Worm (Caenorhabditis elegans): ENCODE results near the gene F44F4.10.
"Not testable (repeated sequence)": the region's sequence is repeated elsewhere in the genome, so short reads cannot be mapped to it uniquely, and the experiment has no call there.

The F44F4.10 gene

ce11 chrII:10924669-10925068 lies 7.6 kb upstream of the F44F4.10 start (continued):
- TF ChIP-seq sox-4 (tag; optimal IDR thresholded peaks at IDR 0.05) = no peak
- no peak for TF ChIP-seq ceh-90 (tag; optimal IDR thresholded peaks at IDR 0.05)
- no peak for TF ChIP-seq C34B4.2 (tag; optimal IDR thresholded peaks at IDR 0.05)
- no peak for TF ChIP-seq irx-1 (tag; optimal IDR thresholded peaks at IDR 0.05)
- TF ChIP-seq unc-86 (tag; optimal IDR thresholded peaks at IDR 0.05) = no peak
- no peak for TF ChIP-seq fkh-4 (tag; optimal IDR thresholded peaks at IDR 0.05; ENCODE audit: borderline replicate concordance)
- no peak for TF ChIP-seq unc-30 (tag; optimal IDR thresholded peaks at IDR 0.05)
- peak; percentile 39 for TF ChIP-seq lin-14 (GFP tag; optimal IDR thresholded peaks at IDR 0.05)
- TF ChIP-seq snu-23 (GFP tag; optimal IDR thresholded peaks at IDR 0.05) = peak; percentile 8
- TF ChIP-seq vab-15 (tag; optimal IDR thresholded peaks at IDR 0.05) = no peak
- TF ChIP-seq pax-3 (tag; optimal IDR thresholded peaks at IDR 0.05) = no peak
- TF ChIP-seq nhr-71 (tag; optimal IDR thresholded peaks at IDR 0.05) = peak; percentile 50
- no peak for TF ChIP-seq nhr-11 (tag; optimal IDR thresholded peaks at IDR 0.05)
- no peak for TF ChIP-seq nhr-12 (tag; optimal IDR thresholded peaks at IDR 0.05)
- no peak for TF ChIP-seq ceh-82 (tag; optimal IDR thresholded peaks at IDR 0.05)
- peak; percentile 8 for TF ChIP-seq blmp-1 (tag; optimal IDR thresholded peaks at IDR 0.05)
- no peak for TF ChIP-seq unc-62 (GFP tag; optimal IDR thresholded peaks at IDR 0.05)
- TF ChIP-seq nhr-20 (tag; optimal IDR thresholded peaks at IDR 0.05) = peak; percentile 45
- TF ChIP-seq ztf-11 (tag; optimal IDR thresholded peaks at IDR 0.05) = no peak
- no peak for TF ChIP-seq hlh-4 (tag; optimal IDR thresholded peaks at IDR 0.05)
- no peak for TF ChIP-seq lin-39 (tag; optimal IDR thresholded peaks at IDR 0.05)
- no peak for TF ChIP-seq rnt-1 (tag; optimal IDR thresholded peaks at IDR 0.05)
- no peak for TF ChIP-seq nhr-76 (tag; optimal IDR thresholded peaks at IDR 0.05)
- no peak for TF ChIP-seq sptf-1 (tag; optimal IDR thresholded peaks at IDR 0.05)
- TF ChIP-seq lin-15B (tag; optimal IDR thresholded peaks at IDR 0.05) = no peak
- no peak for TF ChIP-seq alr-1 (tag; optimal IDR thresholded peaks at IDR 0.05; ENCODE audit: borderline replicate concordance)
- TF ChIP-seq egl-27 (tag; optimal IDR thresholded peaks at IDR 0.05) = no peak
- TF ChIP-seq elt-3 (tag; optimal IDR thresholded peaks at IDR 0.05) = peak in 2 of 6 experiments; percentile 11 to 69
- TF ChIP-seq sup-37 (GFP tag; optimal IDR thresholded peaks at IDR 0.05) = no peak
- no peak for TF ChIP-seq ceh-8 (GFP tag; optimal IDR thresholded peaks at IDR 0.05)
- no peak for TF ChIP-seq ceh-63 (GFP tag; optimal IDR thresholded peaks at IDR 0.05)
- TF ChIP-seq unc-98 (GFP tag; IDR thresholded peaks at IDR 0.05) = no peak

ce11 chrII:10923948-10924347 lies 6.9 kb upstream of the F44F4.10 start, which contains the start of gene Y19D2B.2:
Gene Y19D2B.2 (plus strand): TSS chrII:10924248.
- no peak for TF ChIP-seq pqm-1 (tag; optimal IDR thresholded peaks at IDR 0.05)
- no peak for TF ChIP-seq nhr-71 (tag; optimal IDR thresholded peaks at IDR 0.05)
- no peak for TF ChIP-seq nhr-77 (tag; optimal IDR thresholded peaks at IDR 0.05)
- no peak for TF ChIP-seq fkh-4 (tag; optimal IDR thresholded peaks at IDR 0.05; ENCODE audit: borderline replicate concordance)
- no peak for TF ChIP-seq zip-4 (GFP tag; optimal IDR thresholded peaks at IDR 0.05)
- TF ChIP-seq skn-1 (tag; optimal IDR thresholded peaks at IDR 0.05) = no peak
- no peak for TF ChIP-seq elt-3 (tag; optimal IDR thresholded peaks at IDR 0.05)
- no peak for TF ChIP-seq dpl-1 (GFP tag; optimal IDR thresholded peaks at IDR 0.05)
- no peak for TF ChIP-seq swsn-7 (tag; optimal IDR thresholded peaks at IDR 0.05)
- TF ChIP-seq pag-3 (tag; optimal IDR thresholded peaks at IDR 0.05; ENCODE audit: borderline replicate concordance, insufficient read depth) = no peak
- no peak for TF ChIP-seq unc-62 (GFP tag; optimal IDR thresholded peaks at IDR 0.05)

ce11 chrII:10922874-10923273 lies 5.8 kb upstream of the F44F4.10 start, which contains the start of gene Y19D2B.1:
Gene Y19D2B.1 (minus strand): TSS chrII:10922974.
- TF ChIP-seq ztf-4, elt-2, snpc-4 (tag; optimal IDR thresholded peaks at IDR 0.05): not testable (repeated sequence)

All from whole organism, L1 larva.